Fruit fly (Drosophila melanogaster) whole organism, pupa: ENCODE measurements around the gene alpha-Est2.

Experiments
- CG9948 ChIP-seq: fragments of 200-800 bp; sonication (Bioruptor generic); optimal IDR thresholded peaks from 2 replicates; lab custom pipeline; 2018; ENCODE audit warnings: missing biosample characterization, mild to moderate bottlenecking, missing genetic modification characterization, moderate library complexity
- D1 ChIP-seq: fragments of 200-800 bp; sonication (Bioruptor generic); optimal IDR thresholded peaks from 2 replicates; lab custom pipeline; 2018; ENCODE audit warnings: missing biosample characterization, mild to moderate bottlenecking, missing genetic modification characterization, moderate library complexity
- EcR ChIP-seq: fragments of 200-800 bp; sonication (Bioruptor generic); optimal IDR thresholded peaks from 3 replicates; lab custom pipeline; 2019; ENCODE audit warnings: missing biosample characterization, missing genetic modification characterization, mild to moderate bottlenecking, moderate library complexity, missing genetic modification reagents
- rn ChIP-seq: fragments of 200-800 bp; sonication (Bioruptor generic); IDR thresholded peaks from 2 replicates; pipeline ENCODE4 v1.3.6; 2022; ENCODE audit warnings: missing biosample characterization, missing genetic modification characterization

DNA sequence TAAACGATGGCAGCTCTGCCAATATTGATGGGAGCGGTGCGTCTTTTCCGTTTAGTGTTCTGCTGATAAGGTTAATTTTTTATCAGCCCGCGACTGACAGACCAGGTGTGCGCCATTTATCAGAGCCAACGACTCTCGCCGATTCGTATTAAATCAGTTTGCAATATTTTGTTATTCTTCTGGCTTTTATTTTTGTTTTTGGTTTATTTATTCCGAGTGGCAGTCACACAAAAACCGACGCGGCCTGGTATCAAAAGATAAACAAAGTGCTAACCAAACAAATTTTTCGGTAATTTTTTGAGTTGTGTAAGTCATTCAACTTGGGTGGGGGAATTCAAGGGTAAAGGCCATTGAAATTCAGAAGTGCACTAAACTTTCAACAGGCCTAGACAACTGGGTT lies 44.1 kb upstream of the alpha-Est2 start:
- TF ChIP-seq D1 (tag; lab: Kevin White, UChicago) (no peak), rn (no peak), EcR (GFP tag; lab: Kevin White, UChicago) (no peak), CG9948 (tag; lab: Kevin White, UChicago) (no peak)
